Worm (Caenorhabditis elegans) whole organism, young adult: ENCODE measurements around the gene mrpl-18.
A peak's percentile ranks its signal among the peaks of the same experiment; 100 is the strongest.

Experiments used
- B0019.2 ChIP-seq: fragments of 200-800 bp; sonication (Bioruptor generic); conservative IDR thresholded peaks from 2 replicates; pipeline ENCODE4 v1.3.6; 2022; ENCODE audit warnings: missing genetic modification reagents, missing genetic modification characterization, missing compliant biosample characterization
- B0336.3 ChIP-seq: fragments of 200-800 bp; sonication (Bioruptor generic); IDR thresholded peaks from 2 replicates; pipeline ENCODE4 v1.3.6; 2022; ENCODE audit warnings: missing genetic modification characterization, missing compliant biosample characterization
- C17E4.6 ChIP-seq: fragments of 200-800 bp; sonication (Bioruptor generic); IDR thresholded peaks from 2 replicates; pipeline ENCODE4 v1.3.6; 2022; ENCODE audit warnings: missing genetic modification reagents, missing genetic modification characterization, missing compliant biosample characterization
- D2030.7 ChIP-seq: fragments of 200-800 bp; sonication (Bioruptor generic); IDR thresholded peaks from 2 replicates; pipeline ENCODE4 v1.3.6; 2022; ENCODE audit warnings: missing genetic modification reagents, missing genetic modification characterization, missing compliant biosample characterization
- F22D6.2 ChIP-seq: sonication (generic microtip); optimal IDR thresholded peaks from 2 replicates; lab custom pipeline; 2016; ENCODE audit warnings: mild to moderate bottlenecking, missing genetic modification characterization, missing compliant biosample characterization
- F23B12.7 ChIP-seq: sonication (generic microtip); optimal IDR thresholded peaks from 2 replicates; lab custom pipeline; 2017; ENCODE audit warnings: missing genetic modification characterization, mild to moderate bottlenecking, missing compliant biosample characterization, antibody characterized with exemption, moderate library complexity; ENCODE audit not compliant: insufficient read depth
- F39B2.1 ChIP-seq: fragments of 200-800 bp; sonication (Bioruptor generic); IDR thresholded peaks from 2 replicates; pipeline ENCODE4 v1.3.6; 2022; ENCODE audit warnings: missing genetic modification reagents, missing genetic modification characterization, missing compliant biosample characterization
- F49E8.2 ChIP-seq: sonication (generic microtip); optimal IDR thresholded peaks from 3 replicates; lab custom pipeline; 2017; ENCODE audit warnings: missing genetic modification characterization, mild to moderate bottlenecking, missing compliant biosample characterization, antibody characterized with exemption, moderate library complexity; ENCODE audit not compliant: insufficient read depth
- F55B11.4 ChIP-seq: sonication (generic microtip); optimal IDR thresholded peaks from 2 replicates; lab custom pipeline; 2016; ENCODE audit warnings: missing compliant biosample characterization, missing genetic modification characterization, borderline replicate concordance; ENCODE audit not compliant: insufficient read depth
- F57A8.1 ChIP-seq: fragments of 200-800 bp; sonication (Bioruptor generic); optimal IDR thresholded peaks from 2 replicates; lab custom pipeline; 2018; ENCODE audit warnings: mild to moderate bottlenecking, missing genetic modification characterization, moderate library complexity, missing compliant biosample characterization
- T26A5.8 ChIP-seq: sonication (generic microtip); optimal IDR thresholded peaks from 2 replicates; lab custom pipeline; 2016; ENCODE audit warnings: missing genetic modification characterization, missing compliant biosample characterization
- Y67H2A.10 ChIP-seq: fragments of 200-800 bp; sonication (Bioruptor generic); conservative IDR thresholded peaks from 2 replicates; pipeline ENCODE4 v1.3.6; 2022; ENCODE audit warnings: missing genetic modification reagents, missing genetic modification characterization, missing compliant biosample characterization
- Y79H2A.3 ChIP-seq: fragments of 200-800 bp; sonication (Bioruptor generic); conservative IDR thresholded peaks from 2 replicates; pipeline ENCODE4 v1.3.6; 2022; ENCODE audit warnings: missing genetic modification reagents, missing genetic modification characterization, missing compliant biosample characterization
- Y95B8A.8 ChIP-seq: fragments of 200-800 bp; sonication (Bioruptor generic); IDR thresholded peaks from 2 replicates; pipeline ENCODE4 v1.3.6; 2022; ENCODE audit warnings: missing genetic modification reagents, missing genetic modification characterization, missing compliant biosample characterization
- attf-5 ChIP-seq: fragments of 200-800 bp; sonication (Bioruptor generic); optimal IDR thresholded peaks from 2 replicates; lab custom pipeline; 2018; ENCODE audit warnings: mild to moderate bottlenecking, missing genetic modification characterization, missing compliant biosample characterization
- ceh-100 ChIP-seq: fragments of 200-800 bp; sonication (Bioruptor generic); IDR thresholded peaks from 2 replicates; pipeline ENCODE4 v1.3.6; 2022; ENCODE audit warnings: missing genetic modification reagents, missing genetic modification characterization, missing compliant biosample characterization
- ceh-58 ChIP-seq: fragments of 200-800 bp; sonication (Bioruptor generic); IDR thresholded peaks from 2 replicates; pipeline ENCODE4 v1.3.6; 2022; ENCODE audit warnings: missing genetic modification characterization, missing compliant biosample characterization
- ceh-91 ChIP-seq: fragments of 200-800 bp; sonication (Bioruptor generic); IDR thresholded peaks from 2 replicates; pipeline ENCODE4 v1.3.6; 2022; ENCODE audit warnings: missing genetic modification reagents, missing genetic modification characterization, missing compliant biosample characterization
- dox-1 ChIP-seq: fragments of 200-800 bp; sonication (Bioruptor generic); IDR thresholded peaks from 2 replicates; pipeline ENCODE4 v1.3.6; 2022; ENCODE audit warnings: missing genetic modification reagents, missing genetic modification characterization, missing compliant biosample characterization
- dpl-1 ChIP-seq: fragments of 150-350 bp; optimal IDR thresholded peaks from 2 replicates; lab custom pipeline; 2014; ENCODE audit warnings: missing biosample characterization, missing genetic modification reagents, missing genetic modification characterization
- egl-18 ChIP-seq: fragments of 200-800 bp; sonication (Bioruptor generic); IDR thresholded peaks from 2 replicates; pipeline ENCODE4 v1.3.6; 2022; ENCODE audit warnings: missing genetic modification reagents, missing genetic modification characterization, missing compliant biosample characterization
- ets-4 ChIP-seq: fragments of 200-800 bp; sonication (Bioruptor generic); optimal IDR thresholded peaks from 2 replicates; lab custom pipeline; 2018; ENCODE audit warnings: mild to moderate bottlenecking, missing genetic modification characterization, missing compliant biosample characterization
- fkh-3 ChIP-seq: sonication (generic microtip); optimal IDR thresholded peaks from 2 replicates; lab custom pipeline; 2016; ENCODE audit warnings: mild to moderate bottlenecking, missing genetic modification characterization, missing compliant biosample characterization
- hlh-26 ChIP-seq: fragments of 200-800 bp; sonication (Bioruptor generic); conservative IDR thresholded peaks from 2 replicates; pipeline ENCODE4 v1.3.6; 2022; ENCODE audit warnings: missing genetic modification reagents, missing genetic modification characterization, missing compliant biosample characterization
- hmg-1.2 ChIP-seq: fragments of 200-800 bp; sonication (Bioruptor generic); IDR thresholded peaks from 2 replicates; pipeline ENCODE4 v1.3.6; 2022; ENCODE audit warnings: missing genetic modification reagents, missing genetic modification characterization, missing compliant biosample characterization
- let-607 ChIP-seq, 2 experiments: fragments of 200-800 bp in 1 of 2; sonication (Bioruptor generic) in 1 of 2; sonication (generic microtip) in 1 of 2; optimal IDR thresholded peaks; 2 replicates each; lab custom pipeline; 2016 to 2018; ENCODE audit warnings: mild to moderate bottlenecking in 2 of 2, missing compliant biosample characterization in 2 of 2, missing genetic modification characterization in 2 of 2, moderate library complexity in 2 of 2, missing genotype in 1 of 2
- lin-26 ChIP-seq: fragments of 200-800 bp; sonication (Bioruptor generic); IDR thresholded peaks from 2 replicates; pipeline ENCODE4 v1.3.6; 2022; ENCODE audit warnings: missing genetic modification reagents, missing genetic modification characterization, missing compliant biosample characterization
- lin-40 ChIP-seq: sonication (generic microtip); optimal IDR thresholded peaks from 2 replicates; lab custom pipeline; 2016; ENCODE audit warnings: missing genetic modification characterization, mild to moderate bottlenecking, missing compliant biosample characterization, missing genotype, missing genetic modification reagents
- lin-54 ChIP-seq: fragments of 200-800 bp; sonication (Bioruptor generic); optimal IDR thresholded peaks from 2 replicates; lab custom pipeline; 2018; ENCODE audit warnings: mild to moderate bottlenecking, missing genetic modification characterization, missing compliant biosample characterization
- lsl-1 ChIP-seq: fragments of 200-800 bp; sonication (Bioruptor generic); optimal IDR thresholded peaks from 2 replicates; lab custom pipeline; 2018; ENCODE audit warnings: mild to moderate bottlenecking, missing genetic modification characterization, moderate library complexity, missing compliant biosample characterization
- madf-10 ChIP-seq: sonication (generic microtip); optimal IDR thresholded peaks from 2 replicates; lab custom pipeline; 2016; ENCODE audit warnings: mild to moderate bottlenecking, missing genetic modification characterization, missing compliant biosample characterization
- madf-3 ChIP-seq: fragments of 200-800 bp; sonication (Bioruptor generic); IDR thresholded peaks from 2 replicates; pipeline ENCODE4 v1.3.6; 2022; ENCODE audit warnings: missing genetic modification reagents, missing genetic modification characterization, missing compliant biosample characterization
- madf-6 ChIP-seq: fragments of 200-800 bp; sonication (Bioruptor generic); IDR thresholded peaks from 2 replicates; pipeline ENCODE4 v1.3.6; 2022; ENCODE audit warnings: missing genetic modification reagents, missing genetic modification characterization, missing compliant biosample characterization
- madf-8 ChIP-seq: fragments of 200-800 bp; sonication (Bioruptor generic); conservative IDR thresholded peaks from 2 replicates; pipeline ENCODE4 v1.3.6; 2022; ENCODE audit warnings: missing genetic modification reagents, missing genetic modification characterization, missing compliant biosample characterization
- mel-28 ChIP-seq: sonication (generic microtip); optimal IDR thresholded peaks from 2 replicates; lab custom pipeline; 2016; ENCODE audit warnings: borderline replicate concordance, mild to moderate bottlenecking, missing genetic modification characterization, missing compliant biosample characterization
- mes-4 ChIP-seq: sonication (generic microtip); optimal IDR thresholded peaks from 2 replicates; lab custom pipeline; 2016; ENCODE audit warnings: missing genotype, missing genetic modification characterization, missing compliant biosample characterization
- nfya-1 ChIP-seq: sonication (generic microtip); optimal IDR thresholded peaks from 2 replicates; lab custom pipeline; 2017; ENCODE audit warnings: antibody characterized with exemption, missing compliant biosample characterization, missing genetic modification characterization, borderline replicate concordance; ENCODE audit not compliant: insufficient read depth
- nfya-2 ChIP-seq: fragments of 200-800 bp; sonication (Bioruptor generic); IDR thresholded peaks from 2 replicates; pipeline ENCODE4 v1.3.6; 2022; ENCODE audit warnings: missing genetic modification reagents, missing genetic modification characterization, missing compliant biosample characterization
- nhr-179 ChIP-seq: sonication (generic microtip); optimal IDR thresholded peaks from 2 replicates; lab custom pipeline; 2016; ENCODE audit warnings: mild to moderate bottlenecking, missing genetic modification characterization, missing compliant biosample characterization
- nhr-80 ChIP-seq: sonication (generic microtip); optimal IDR thresholded peaks from 2 replicates; lab custom pipeline; 2016; ENCODE audit warnings: missing genetic modification characterization, missing compliant biosample characterization
- rcor-1 ChIP-seq: fragments of 200-800 bp; sonication (Bioruptor generic); IDR thresholded peaks from 2 replicates; pipeline ENCODE4 v1.3.6; 2022; ENCODE audit warnings: missing genetic modification reagents, missing genetic modification characterization, missing compliant biosample characterization
- repo-1 ChIP-seq: sonication (generic microtip); optimal IDR thresholded peaks from 2 replicates; lab custom pipeline; 2017; ENCODE audit warnings: mild to moderate bottlenecking, missing genetic modification characterization, missing compliant biosample characterization
- snpc-4 ChIP-seq, 5 experiments: fragments of 150-350 bp in 1 of 5; sonication (generic microtip) in 4 of 5; optimal IDR thresholded peaks; 2 replicates each; lab custom pipeline; 2014 to 2018; ENCODE audit warnings: missing genetic modification characterization in 5 of 5, missing biosample characterization in 3 of 5, antibody characterized with exemption in 2 of 5, mild to moderate bottlenecking in 2 of 5, missing compliant biosample characterization in 2 of 5, missing genotype in 2 of 5, moderate library complexity in 2 of 5, missing genetic modification reagents in 1 of 5
- unc-130 ChIP-seq: sonication (generic microtip); optimal IDR thresholded peaks from 2 replicates; lab custom pipeline; 2016; ENCODE audit warnings: missing genetic modification reagents, missing genetic modification characterization, missing compliant biosample characterization
- xnd-1 ChIP-seq: sonication (generic microtip); optimal IDR thresholded peaks from 2 replicates; lab custom pipeline; 2016; ENCODE audit warnings: missing genotype, missing genetic modification reagents, missing genetic modification characterization, missing compliant biosample characterization
- ztf-18 ChIP-seq: sonication (generic microtip); optimal IDR thresholded peaks from 2 replicates; lab custom pipeline; 2016; ENCODE audit warnings: missing genotype, mild to moderate bottlenecking, missing genetic modification characterization, missing compliant biosample characterization
- ztf-22 ChIP-seq: fragments of 200-800 bp; sonication (Bioruptor generic); optimal IDR thresholded peaks from 2 replicates; lab custom pipeline; 2018; ENCODE audit warnings: mild to moderate bottlenecking, missing genetic modification characterization, moderate library complexity, missing compliant biosample characterization
- ztf-6 ChIP-seq: fragments of 200-800 bp; sonication (Bioruptor generic); IDR thresholded peaks from 2 replicates; pipeline ENCODE4 v1.3.6; 2022; ENCODE audit warnings: missing genetic modification reagents, missing genetic modification characterization, missing compliant biosample characterization

mrpl-18 gene

ce11 chrIII:8100960-8101359 lies 43.9 kb upstream of the mrpl-18 start, which contains the start of gene plk-1 (continued):
- TF ChIP-seq ztf-18, result peak; percentile 8
- no peak for TF ChIP-seq madf-10 (tag; lab: Kevin White, UChicago)
- no peak for TF ChIP-seq nfya-1 (tag; lab: Kevin White, UChicago)
- no peak for TF ChIP-seq F57A8.1 (GFP tag; lab: Kevin White, UChicago)
- TF ChIP-seq madf-8 (GFP tag; lab: Robert Waterston, UW), result peak; percentile 93
- peak; percentile 80 for TF ChIP-seq lsl-1 (GFP tag; lab: Kevin White, UChicago)
- no peak for TF ChIP-seq F55B11.4 (tag; lab: Kevin White, UChicago)
- peak; percentile 77 for TF ChIP-seq unc-130 (GFP tag; lab: Kevin White, UChicago)
- TF ChIP-seq hlh-26 (GFP tag; lab: Robert Waterston, UW), result no peak
- TF ChIP-seq madf-6 (GFP tag; lab: Robert Waterston, UW), result peak; percentile 97
- no peak for TF ChIP-seq egl-18 (GFP tag; lab: Robert Waterston, UW)
- no peak for TF ChIP-seq ceh-100 (GFP tag; lab: Robert Waterston, UW)
- no peak for TF ChIP-seq ets-4 (GFP tag; lab: Kevin White, UChicago)
- peak; percentile 94 for TF ChIP-seq ceh-91 (GFP tag; lab: Robert Waterston, UW)
- peak; percentile 84 for TF ChIP-seq B0019.2 (GFP tag; lab: Robert Waterston, UW)
- no peak for TF ChIP-seq T26A5.8 (tag; lab: Kevin White, UChicago)
- peak; percentile 55; the same call in 1 of the 2 replicates for TF ChIP-seq Y95B8A.8 (GFP tag; lab: Robert Waterston, UW)
- no peak for TF ChIP-seq ceh-58 (GFP tag; lab: Robert Waterston, UW)
- peak; percentile 24; the same call in 1 of the 2 replicates for TF ChIP-seq rcor-1 (GFP tag; lab: Robert Waterston, UW)
- TF ChIP-seq lin-40 (tag; lab: Kevin White, UChicago), result no peak
- peak; percentile 94 for TF ChIP-seq dpl-1
- TF ChIP-seq F39B2.1, result no peak
- no peak for TF ChIP-seq fkh-3
- peak; percentile 69 for TF ChIP-seq F49E8.2
- no peak for TF ChIP-seq mel-28 (tag; lab: Kevin White, UChicago)
- TF ChIP-seq Y67H2A.10 (GFP tag; lab: Robert Waterston, UW), result no peak
- TF ChIP-seq hmg-1.2 (GFP tag; lab: Robert Waterston, UW), result peak; percentile 63; the same call in 1 of the 2 replicates
- peak; percentile 52; the same call in 1 of the 2 replicates for TF ChIP-seq B0336.3 (GFP tag; lab: Robert Waterston, UW)
- no peak for TF ChIP-seq D2030.7 (GFP tag; lab: Robert Waterston, UW)
- peak; percentile 86 for TF ChIP-seq madf-3
- no peak for TF ChIP-seq mes-4 (tag; lab: Kevin White, UChicago)
- TF ChIP-seq Y79H2A.3 (GFP tag; lab: Robert Waterston, UW), result no peak
- no peak for TF ChIP-seq ztf-22 (GFP tag; lab: Kevin White, UChicago)
- peak; percentile 29 for TF ChIP-seq snpc-4 (GFP tag; optimal IDR thresholded peaks at IDR 0.05; lab: Kevin White, UChicago)
- peak in 2 of 4 experiments; percentile 34 to 40 for TF ChIP-seq snpc-4 (tag; optimal IDR thresholded peaks at IDR 0.05; lab: Kevin White, UChicago)
- no peak for TF ChIP-seq attf-5 (GFP tag; lab: Kevin White, UChicago)
- TF ChIP-seq dox-1, result peak; percentile 85
- peak; percentile 69; the same call in 1 of the 2 replicates for TF ChIP-seq C17E4.6 (GFP tag; lab: Robert Waterston, UW)
- TF ChIP-seq F22D6.2 (tag; lab: Kevin White, UChicago), result no peak
- TF ChIP-seq lin-26 (GFP tag; lab: Robert Waterston, UW), result no peak
- TF ChIP-seq xnd-1, result peak; percentile 82
- TF ChIP-seq lin-54 (GFP tag; lab: Kevin White, UChicago), result peak; percentile 86
- TF ChIP-seq let-607 (tag; optimal IDR thresholded peaks at IDR 0.05; lab: Kevin White, UChicago), result no peak
- TF ChIP-seq nfya-2 (GFP tag; lab: Robert Waterston, UW), result no peak
- peak; percentile 10 for TF ChIP-seq nhr-80 (tag; lab: Kevin White, UChicago)
- no peak for TF ChIP-seq nhr-179 (tag; lab: Kevin White, UChicago)
- TF ChIP-seq ztf-6, result no peak
- TF ChIP-seq repo-1 (tag; lab: Kevin White, UChicago), result no peak
- no peak for TF ChIP-seq F23B12.7 (tag; lab: Kevin White, UChicago)
